Worm (Caenorhabditis elegans): ENCODE results near the gene hpl-2.

DNA sequence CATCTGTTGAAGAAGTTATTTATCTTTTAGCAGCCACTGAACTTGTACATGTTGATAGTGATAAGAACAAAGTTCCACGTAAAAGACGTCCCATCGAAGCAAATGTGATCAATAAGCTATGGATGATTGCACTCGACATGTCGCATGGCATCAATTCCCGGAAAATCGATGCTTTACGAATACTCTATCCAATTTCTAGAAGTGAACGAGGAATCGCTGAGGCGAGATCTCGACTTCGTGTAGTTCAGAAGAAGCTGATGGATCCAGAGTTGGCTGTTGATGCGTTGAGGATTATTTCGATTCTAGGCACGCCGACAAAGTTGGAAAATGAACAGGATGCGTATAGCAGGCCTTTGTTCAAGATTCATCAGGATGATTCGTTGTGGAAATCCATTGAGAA, 14.4 kb upstream of the hpl-2 start:
- TF ChIP-seq efl-1 (optimal IDR thresholded peaks at IDR 0.05): no peak
- peak in 1 of 2 experiments; percentile 73 for TF ChIP-seq efl-1 (GFP tag; optimal IDR thresholded peaks at IDR 0.05 in 1 of 2)
- no peak for TF ChIP-seq mab-9 (GFP tag; IDR thresholded peaks at IDR 0.05)
- TF ChIP-seq nhr-237 (tag; optimal IDR thresholded peaks at IDR 0.05): no peak
- no peak for TF ChIP-seq ztf-4 (tag; optimal IDR thresholded peaks at IDR 0.05)
- TF ChIP-seq unc-30 (tag; optimal IDR thresholded peaks at IDR 0.05): no peak
- no peak for TF ChIP-seq unc-130 (tag; optimal IDR thresholded peaks at IDR 0.05)

All from whole organism, L1 larva.